Fruit fly (Drosophila melanogaster) Kc167 (cell line): Measurements from ENCODE around the gene nAChRalpha6.

Experiments used
- Myc ChIP-seq: fragments of >200 bp; optimal IDR thresholded peaks from 2 replicates; lab custom pipeline; 2017; ENCODE audit warnings: missing external identifiers
- Sin3A ChIP-seq: fragments of >200 bp; optimal IDR thresholded peaks from 2 replicates; lab custom pipeline; 2018; ENCODE audit warnings: missing external identifiers
- h ChIP-seq: fragments of >200 bp; optimal IDR thresholded peaks from 3 replicates; lab custom pipeline; 2018; ENCODE audit warnings: missing external identifiers
- psq ChIP-seq: fragments of >200 bp; optimal IDR thresholded peaks from 2 replicates; lab custom pipeline; 2017; ENCODE audit warnings: missing external identifiers
- ttk ChIP-seq: sonication (Bioruptor generic); optimal IDR thresholded peaks from 2 replicates; lab custom pipeline; 2017; ENCODE audit warnings: missing external identifiers

- TF ChIP-seq psq (lab: Kevin White, UChicago) (no peak), Sin3A (lab: Kevin White, UChicago) (no peak), h (lab: Kevin White, UChicago) (no peak), Myc (lab: Kevin White, UChicago) (no peak), ttk (lab: Kevin White, UChicago) (no peak)
These were observed 141.4 kb downstream of the nAChRalpha6 start for dm6 chr2L:9744634-9745033.
